Worm (Caenorhabditis elegans) whole organism, midembryonic: ENCODE measurements around the gene F40F12.9.

Experiments used
- flt-1 ChIP-seq: fragments of 200-800 bp; sonication (Bioruptor generic); IDR thresholded peaks from 2 replicates; pipeline ENCODE4 v1.3.6; 2022; ENCODE audit warnings: missing genetic modification characterization, missing compliant biosample characterization
- med-1 ChIP-seq: sonication (generic microtip); optimal IDR thresholded peaks from 2 replicates; lab custom pipeline; 2017; ENCODE audit warnings: missing genetic modification characterization, mild to moderate bottlenecking, missing compliant biosample characterization, antibody characterized with exemption, missing genetic modification reagents; ENCODE audit not compliant: insufficient read depth
- ztf-23 ChIP-seq: fragments of 200-800 bp; sonication (Bioruptor generic); IDR thresholded peaks from 2 replicates; pipeline ENCODE4 v1.3.6; 2022; ENCODE audit warnings: missing genetic modification reagents, missing genetic modification characterization, missing compliant biosample characterization

DNA sequence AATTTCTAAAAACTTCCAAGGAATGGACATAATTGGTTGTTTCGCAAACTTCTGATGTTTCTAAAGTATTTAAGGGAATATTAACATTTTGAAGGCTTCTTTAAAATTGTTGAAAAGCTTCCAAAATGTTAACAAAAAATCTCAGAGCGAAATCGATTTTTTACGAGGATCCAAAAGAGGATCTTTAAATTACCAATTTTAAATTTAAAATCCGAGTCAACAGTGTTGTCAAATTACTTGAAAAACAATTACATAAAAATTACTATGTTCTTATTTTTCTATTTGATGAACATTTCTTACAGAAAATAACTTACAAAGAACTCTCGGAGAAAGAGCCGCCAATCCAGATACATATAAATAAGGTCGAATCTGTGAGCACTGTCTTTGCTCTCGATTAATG, 34.2 kb upstream of the F40F12.9 start, which contains the start of gene ZK757.10:
- TF ChIP-seq flt-1 (GFP tag; lab: Robert Waterston, UW) (no peak), ztf-23 (no peak), med-1 (GFP tag; lab: Kevin White, UChicago) (no peak)
